Worm (Caenorhabditis elegans) whole organism, L4 larva: ENCODE data around the gene F53B3.3.

Source experiments
- F37D6.2 ChIP-seq: sonication (generic microtip); optimal IDR thresholded peaks from 2 replicates; lab custom pipeline; 2016; ENCODE audit warnings: mild to moderate bottlenecking, missing genetic modification characterization, missing compliant biosample characterization
- F44E2.7 ChIP-seq: fragments of 200-800 bp; sonication (Bioruptor generic); IDR thresholded peaks from 2 replicates; pipeline ENCODE4 v2.1.2; 2022; ENCODE audit warnings: missing genetic modification characterization, missing compliant biosample characterization
- R02D3.7 ChIP-seq: fragments of 150-350 bp; sonication (generic microtip); optimal IDR thresholded peaks from 3 replicates; lab custom pipeline; 2014; ENCODE audit warnings: missing biosample characterization, missing genetic modification characterization
- T20F7.1 ChIP-seq: fragments of 200-800 bp; sonication (Bioruptor generic); optimal IDR thresholded peaks from 2 replicates; lab custom pipeline; 2018; ENCODE audit warnings: mild to moderate bottlenecking, missing genetic modification characterization, missing compliant biosample characterization
- Y105C5A.15 ChIP-seq: fragments of 200-800 bp; sonication (Bioruptor generic); IDR thresholded peaks from 2 replicates; pipeline ENCODE4 v1.3.6; 2022; ENCODE audit warnings: missing genetic modification characterization, missing compliant biosample characterization
- ZK337.2 ChIP-seq: fragments of 200-800 bp; sonication (Bioruptor generic); IDR thresholded peaks from 2 replicates; pipeline ENCODE4 v1.3.6; 2022; ENCODE audit warnings: missing genetic modification reagents, missing genetic modification characterization, missing compliant biosample characterization
- aha-1 ChIP-seq: fragments of 150-350 bp; peaks from one replicate; lab custom pipeline; 2014; ENCODE audit warnings: missing biosample characterization, missing genetic modification characterization
- arid-1 ChIP-seq: fragments of 200-800 bp; sonication (Bioruptor generic); conservative IDR thresholded peaks from 2 replicates; pipeline ENCODE4 v1.3.6; 2022; ENCODE audit warnings: missing genetic modification reagents, missing genetic modification characterization, missing compliant biosample characterization
- attf-4 ChIP-seq: sonication (generic microtip); optimal IDR thresholded peaks from 3 replicates; lab custom pipeline; 2017; ENCODE audit warnings: missing biosample characterization, missing genetic modification characterization
- ceh-20 ChIP-seq: fragments of 200-800 bp; sonication (Bioruptor generic); IDR thresholded peaks from 2 replicates; pipeline ENCODE4 v1.3.6; 2022; ENCODE audit warnings: missing genetic modification reagents, missing genetic modification characterization, missing compliant biosample characterization
- ceh-32 ChIP-seq: sonication (generic microtip); optimal IDR thresholded peaks from 2 replicates; lab custom pipeline; 2016; ENCODE audit warnings: mild to moderate bottlenecking, missing genetic modification characterization, missing compliant biosample characterization; ENCODE audit not compliant: poor library complexity
- ceh-62 ChIP-seq: sonication (generic microtip); optimal IDR thresholded peaks from 2 replicates; lab custom pipeline; 2017; ENCODE audit warnings: missing biosample characterization, missing genetic modification characterization
- cey-2 ChIP-seq: sonication (generic microtip); optimal IDR thresholded peaks from 3 replicates; lab custom pipeline; 2017; ENCODE audit warnings: missing genetic modification characterization, mild to moderate bottlenecking, missing compliant biosample characterization, antibody characterized with exemption, borderline replicate concordance; ENCODE audit not compliant: insufficient read depth
- ctbp-1 ChIP-seq: fragments of 200-800 bp; sonication (Bioruptor generic); IDR thresholded peaks from 2 replicates; pipeline ENCODE4 v1.3.6; 2022; ENCODE audit warnings: missing genetic modification reagents, missing genetic modification characterization, missing compliant biosample characterization
- daf-16 ChIP-seq, 3 experiments: sonication (generic microtip); optimal IDR thresholded peaks; 2 replicates each; lab custom pipeline; 2016 to 2017; ENCODE audit warnings: missing genetic modification characterization in 3 of 3, missing genetic modification reagents in 3 of 3, mild to moderate bottlenecking in 2 of 3, missing compliant biosample characterization in 2 of 3, missing biosample characterization in 1 of 3, moderate library complexity in 1 of 3
- dmd-8 ChIP-seq: fragments of 200-800 bp; sonication (Bioruptor generic); IDR thresholded peaks from 2 replicates; pipeline ENCODE4 v1.3.6; 2022; ENCODE audit warnings: missing genetic modification characterization, missing compliant biosample characterization
- duxl-1 ChIP-seq: sonication (generic microtip); optimal IDR thresholded peaks from 2 replicates; lab custom pipeline; 2016; ENCODE audit warnings: mild to moderate bottlenecking, missing genetic modification characterization, moderate library complexity, missing compliant biosample characterization; ENCODE audit not compliant: poor library complexity
- dve-1 ChIP-seq: sonication (generic microtip); optimal IDR thresholded peaks from 2 replicates; lab custom pipeline; 2017; ENCODE audit warnings: antibody characterized with exemption, mild to moderate bottlenecking, missing genetic modification characterization, missing compliant biosample characterization; ENCODE audit not compliant: insufficient read depth
- fkh-10 ChIP-seq: fragments of 150-350 bp; optimal IDR thresholded peaks from 2 replicates; lab custom pipeline; 2014; ENCODE audit warnings: missing biosample characterization, missing genetic modification reagents, missing genetic modification characterization
- hlh-30 ChIP-seq: sonication (generic microtip); optimal IDR thresholded peaks from 2 replicates; lab custom pipeline; 2017; ENCODE audit warnings: antibody characterized with exemption, mild to moderate bottlenecking, missing genetic modification characterization, missing compliant biosample characterization; ENCODE audit not compliant: insufficient read depth
- lsy-2 ChIP-seq, 2 experiments: fragments of 150-350 bp in 1 of 2; sonication (generic microtip) in 1 of 2; optimal IDR thresholded peaks; 2 replicates each; lab custom pipeline; 2014 to 2017; ENCODE audit warnings: missing biosample characterization in 2 of 2, missing genetic modification characterization in 2 of 2
- madf-5 ChIP-seq, 2 experiments: fragments of 200-800 bp; sonication (Bioruptor generic); IDR thresholded peaks; 2 replicates each; pipeline ENCODE4 v1.3.6; 2022; ENCODE audit warnings: missing compliant biosample characterization in 2 of 2, missing genetic modification characterization in 2 of 2
- mdl-1 ChIP-seq, 2 experiments: fragments of 150-350 bp in 1 of 2; sonication (generic microtip) in 1 of 2; optimal IDR thresholded peaks; 2 replicates each; lab custom pipeline; 2014 to 2017; ENCODE audit warnings: missing biosample characterization in 2 of 2, missing genetic modification characterization in 2 of 2
- mep-1 ChIP-seq: fragments of 150-350 bp; sonication (generic microtip); optimal IDR thresholded peaks from 3 replicates; lab custom pipeline; 2014; ENCODE audit warnings: missing biosample characterization, missing genetic modification characterization
- mxl-3 ChIP-seq: fragments of 200-800 bp; sonication (Bioruptor generic); optimal IDR thresholded peaks from 2 replicates; lab custom pipeline; 2018; ENCODE audit warnings: mild to moderate bottlenecking, missing genetic modification characterization, missing compliant biosample characterization
- nhr-102 ChIP-seq: sonication (generic microtip); optimal IDR thresholded peaks from 2 replicates; lab custom pipeline; 2016; ENCODE audit warnings: mild to moderate bottlenecking, missing genetic modification characterization, moderate library complexity, missing compliant biosample characterization
- nhr-11 ChIP-seq: fragments of 150-350 bp; optimal IDR thresholded peaks from 2 replicates; lab custom pipeline; 2014; ENCODE audit warnings: missing biosample characterization, missing genetic modification characterization
- nhr-41 ChIP-seq: fragments of 200-800 bp; sonication (Bioruptor generic); IDR thresholded peaks from 2 replicates; pipeline ENCODE4 v1.3.6; 2022; ENCODE audit warnings: missing genetic modification reagents, missing genetic modification characterization, missing compliant biosample characterization
- nhr-76 ChIP-seq: fragments of 150-350 bp; optimal IDR thresholded peaks from 2 replicates; lab custom pipeline; 2014; ENCODE audit warnings: missing biosample characterization, missing genetic modification characterization
- pha-4 ChIP-seq, 2 experiments: fragments of 150-350 bp in 1 of 2; fragments of 200-800 bp in 1 of 2; sonication (Bioruptor generic) in 1 of 2; IDR thresholded peaks in 1 of 2; optimal IDR thresholded peaks in 1 of 2; 2 replicates each; pipeline versions ENCODE4 v1.3.6 to Lab custom; 2014 to 2022; ENCODE audit warnings: missing genetic modification characterization in 2 of 2, missing genetic modification reagents in 2 of 2, missing biosample characterization in 1 of 2, missing compliant biosample characterization in 1 of 2
- saeg-2 ChIP-seq: fragments of 200-800 bp; sonication (Bioruptor generic); IDR thresholded peaks from 2 replicates; pipeline ENCODE4 v1.3.6; 2022; ENCODE audit warnings: missing genetic modification reagents, missing genetic modification characterization, missing compliant biosample characterization
- set-16 ChIP-seq: fragments of 200-800 bp; sonication (Bioruptor generic); IDR thresholded peaks from 2 replicates; pipeline ENCODE4 v1.3.6; 2022; ENCODE audit warnings: missing genetic modification reagents, missing genetic modification characterization, missing compliant biosample characterization
- snpc-1.2 ChIP-seq: fragments of 200-800 bp; sonication (Bioruptor generic); IDR thresholded peaks from 2 replicates; pipeline ENCODE4 v1.3.6; 2022; ENCODE audit warnings: missing genetic modification reagents, missing genetic modification characterization, missing compliant biosample characterization
- snpc-4 ChIP-seq: fragments of 150-350 bp; optimal IDR thresholded peaks from 2 replicates; lab custom pipeline; 2014; ENCODE audit warnings: missing biosample characterization, missing genetic modification characterization
- spr-3 ChIP-seq: fragments of 200-800 bp; sonication (Bioruptor generic); optimal IDR thresholded peaks from 2 replicates; lab custom pipeline; 2018; ENCODE audit warnings: mild to moderate bottlenecking, missing genetic modification characterization, missing compliant biosample characterization
- unc-130 ChIP-seq: sonication (generic microtip); optimal IDR thresholded peaks from 2 replicates; lab custom pipeline; 2016; ENCODE audit warnings: missing genetic modification reagents, missing genetic modification characterization, missing compliant biosample characterization
- unc-39 ChIP-seq: sonication (generic microtip); optimal IDR thresholded peaks from 2 replicates; lab custom pipeline; 2017; ENCODE audit warnings: missing biosample characterization, missing genetic modification characterization
- unc-62 ChIP-seq, 3 experiments: fragments of 150-350 bp in 1 of 3; sonication (generic microtip); optimal IDR thresholded peaks in 2 of 3; peaks in 1 of 3; 1 replicate in 1 of 3; 2 replicates in 2 of 3; lab custom pipeline; 2014 to 2017; ENCODE audit warnings: missing biosample characterization in 3 of 3, missing genetic modification characterization in 3 of 3, missing genetic modification reagents in 3 of 3, missing genotype in 1 of 3
- vab-7 ChIP-seq: fragments of 200-800 bp; sonication (Bioruptor generic); IDR thresholded peaks from 2 replicates; pipeline ENCODE4 v1.3.6; 2022; ENCODE audit warnings: missing genetic modification reagents, missing genetic modification characterization, missing compliant biosample characterization
- zip-2 ChIP-seq: fragments of 150-350 bp; optimal IDR thresholded peaks from 2 replicates; lab custom pipeline; 2014; ENCODE audit warnings: missing biosample characterization, missing genetic modification characterization
- ztf-11 ChIP-seq: fragments of 150-350 bp; optimal IDR thresholded peaks from 2 replicates; lab custom pipeline; 2014; ENCODE audit warnings: missing biosample characterization, missing genetic modification characterization

The F53B3.3 gene

ce11 chrX:2836770-2837169 is 34.2 kb downstream of the F53B3.3 start (continued):
- TF ChIP-seq zip-2 (tag; lab: Kevin White, UChicago): no peak
- TF ChIP-seq Y105C5A.15 (GFP tag; lab: Robert Waterston, UW): no peak
- no peak for TF ChIP-seq ctbp-1 (GFP tag; lab: Robert Waterston, UW)
- no peak for TF ChIP-seq nhr-41 (GFP tag; lab: Robert Waterston, UW)
- no peak for TF ChIP-seq pha-4 (GFP tag; IDR thresholded peaks at IDR 0.05; lab: Robert Waterston, UW)
- no peak for TF ChIP-seq pha-4 (tag; optimal IDR thresholded peaks at IDR 0.05; lab: Kevin White, UChicago)
- no peak for TF ChIP-seq attf-4
- TF ChIP-seq mxl-3 (GFP tag; lab: Kevin White, UChicago): peak; percentile 2
- no peak for TF ChIP-seq dmd-8 (GFP tag; lab: Robert Waterston, UW)
- TF ChIP-seq F37D6.2 (tag; lab: Kevin White, UChicago): no peak
- TF ChIP-seq ZK337.2 (GFP tag; lab: Robert Waterston, UW): no peak
- TF ChIP-seq cey-2: no peak
- no peak for TF ChIP-seq hlh-30 (tag; lab: Kevin White, UChicago)
- no peak for TF ChIP-seq mep-1 (tag; lab: Kevin White, UChicago)
- no peak for TF ChIP-seq unc-39
- TF ChIP-seq spr-3 (GFP tag; lab: Kevin White, UChicago): no peak
- TF ChIP-seq saeg-2 (GFP tag; lab: Robert Waterston, UW): no peak
- no peak for TF ChIP-seq ceh-62
- no peak for TF ChIP-seq arid-1 (GFP tag; lab: Robert Waterston, UW)
- no peak for TF ChIP-seq nhr-76 (tag; lab: Kevin White, UChicago)

ce11 chrX:2827702-2828182 is 43.2 kb downstream of the F53B3.3 start, which contains the start of gene ssr-2:
Gene ssr-2, minus strand, starts transcription at chrX:2827752.
- TF ChIP-seq ceh-20 (no peak), aha-1 (tag; lab: Kevin White, UChicago) (peak; percentile 6)

ce11 chrX:2826337-2826736 is 44.6 kb downstream of the F53B3.3 start:
- no peak for TF ChIP-seq T20F7.1 (GFP tag; lab: Kevin White, UChicago)
- TF ChIP-seq ZK337.2 (GFP tag; lab: Robert Waterston, UW): no peak
- TF ChIP-seq spr-3 (GFP tag; lab: Kevin White, UChicago): no peak
- no peak for TF ChIP-seq R02D3.7 (tag; lab: Kevin White, UChicago)
- no peak for TF ChIP-seq ztf-11 (tag; lab: Kevin White, UChicago)
- TF ChIP-seq set-16 (GFP tag; lab: Robert Waterston, UW): peak; percentile 85
- no peak for TF ChIP-seq madf-5 (GFP tag; IDR thresholded peaks at IDR 0.05; lab: Robert Waterston, UW)
- TF ChIP-seq lsy-2 (tag; optimal IDR thresholded peaks at IDR 0.05; lab: Kevin White, UChicago): no peak
- TF ChIP-seq unc-62 (GFP tag; optimal IDR thresholded peaks at IDR 0.05 in 1 of 2; lab: Kevin White, UChicago): no peak
- TF ChIP-seq unc-62 (tag; optimal IDR thresholded peaks at IDR 0.05; lab: Kevin White, UChicago): no peak
- TF ChIP-seq snpc-1.2 (GFP tag; lab: Robert Waterston, UW): 0 out of 2 replicates have a peak, but pooled peaks have one; percentile 34
- TF ChIP-seq duxl-1 (tag; lab: Kevin White, UChicago): no peak
- TF ChIP-seq nhr-102 (tag; lab: Kevin White, UChicago): no peak

- no peak for TF ChIP-seq mdl-1 (tag; optimal IDR thresholded peaks at IDR 0.05; lab: Kevin White, UChicago)
- TF ChIP-seq Y105C5A.15 (GFP tag; lab: Robert Waterston, UW): no peak
These were observed 50.8 kb downstream of the F53B3.3 start, which contains the start of gene tsp-6 for ce11 chrX:2820148-2820547. Gene tsp-6, plus strand, starts transcription at chrX:2820448.

- TF ChIP-seq arid-1 (GFP tag; lab: Robert Waterston, UW) (no peak), dve-1 (tag; lab: Kevin White, UChicago) (no peak), snpc-4 (no peak), fkh-10 (GFP tag; lab: Kevin White, UChicago) (peak; percentile 7), daf-16 (GFP tag; optimal IDR thresholded peaks at IDR 0.05; lab: Kevin White, UChicago) (no peak), daf-16 (tag; optimal IDR thresholded peaks at IDR 0.05; lab: Kevin White, UChicago) (no peak), nhr-11 (peak; percentile 49), T20F7.1 (GFP tag; lab: Kevin White, UChicago) (no peak), unc-39 (no peak), mxl-3 (GFP tag; lab: Kevin White, UChicago) (no peak), aha-1 (tag; lab: Kevin White, UChicago) (peak; percentile 64), vab-7 (GFP tag; lab: Robert Waterston, UW) (no peak), lsy-2 (tag; optimal IDR thresholded peaks at IDR 0.05; lab: Kevin White, UChicago) (no peak), ceh-32 (no peak), F44E2.7 (GFP tag; lab: Robert Waterston, UW) (no peak), unc-130 (GFP tag; lab: Kevin White, UChicago) (no peak)
These were observed 51.2 kb downstream of the F53B3.3 start for ce11 chrX:2819747-2820146.
